Fruit fly (Drosophila melanogaster) Kc167 (cell line): ENCODE results near the gene CG10510.

ENCODE experiments used
- Sin3A ChIP-seq: fragments of >200 bp; optimal IDR thresholded peaks from 2 replicates; lab custom pipeline; 2018; ENCODE audit warnings: missing external identifiers
- ttk ChIP-seq: sonication (Bioruptor generic); optimal IDR thresholded peaks from 2 replicates; lab custom pipeline; 2017; ENCODE audit warnings: missing external identifiers

- TF ChIP-seq ttk (lab: Kevin White, UChicago) = no peak
- TF ChIP-seq Sin3A (lab: Kevin White, UChicago) = no peak
Observed at dm6 chr3L:21241447-21241983, 31.6 kb upstream of the CG10510 start.
